Worm (Caenorhabditis elegans) whole organism, midembryonic: Measurements from ENCODE around the gene F56C9.3.

ENCODE experiments used
- T22C8.4 ChIP-seq: fragments of 200-800 bp; sonication (Bioruptor generic); IDR thresholded peaks from 2 replicates; pipeline ENCODE4 v1.3.6; 2022; ENCODE audit warnings: missing genetic modification characterization, missing compliant biosample characterization
- cog-1 ChIP-seq: sonication (generic microtip); optimal IDR thresholded peaks from 2 replicates; lab custom pipeline; 2016; ENCODE audit warnings: missing genetic modification characterization, missing compliant biosample characterization
- flt-1 ChIP-seq: fragments of 200-800 bp; sonication (Bioruptor generic); IDR thresholded peaks from 2 replicates; pipeline ENCODE4 v1.3.6; 2022; ENCODE audit warnings: missing genetic modification characterization, missing compliant biosample characterization
- klf-2 ChIP-seq: fragments of 200-800 bp; sonication (Bioruptor generic); conservative IDR thresholded peaks from 2 replicates; pipeline ENCODE4 v1.3.6; 2022; ENCODE audit warnings: missing genetic modification reagents, missing genetic modification characterization, missing compliant biosample characterization
- med-1 ChIP-seq: sonication (generic microtip); optimal IDR thresholded peaks from 2 replicates; lab custom pipeline; 2017; ENCODE audit warnings: missing genetic modification characterization, mild to moderate bottlenecking, missing compliant biosample characterization, antibody characterized with exemption, missing genetic modification reagents; ENCODE audit not compliant: insufficient read depth
- ref-1 ChIP-seq: fragments of 200-800 bp; sonication (Bioruptor generic); conservative IDR thresholded peaks from 2 replicates; pipeline ENCODE4 v1.3.6; 2022; ENCODE audit warnings: missing genetic modification reagents, missing genetic modification characterization, missing compliant biosample characterization
- tab-1 ChIP-seq: fragments of 200-800 bp; sonication (Bioruptor generic); IDR thresholded peaks from 2 replicates; pipeline ENCODE4 v1.3.6; 2022; ENCODE audit warnings: missing genetic modification characterization, missing compliant biosample characterization
- ztf-23 ChIP-seq: fragments of 200-800 bp; sonication (Bioruptor generic); IDR thresholded peaks from 2 replicates; pipeline ENCODE4 v1.3.6; 2022; ENCODE audit warnings: missing genetic modification reagents, missing genetic modification characterization, missing compliant biosample characterization
- ztf-29 ChIP-seq: fragments of 200-800 bp; sonication (Bioruptor generic); IDR thresholded peaks from 2 replicates; pipeline ENCODE4 v1.3.6; 2022; ENCODE audit warnings: missing genetic modification reagents, missing genetic modification characterization, missing compliant biosample characterization

Gene F56C9.3

DNA sequence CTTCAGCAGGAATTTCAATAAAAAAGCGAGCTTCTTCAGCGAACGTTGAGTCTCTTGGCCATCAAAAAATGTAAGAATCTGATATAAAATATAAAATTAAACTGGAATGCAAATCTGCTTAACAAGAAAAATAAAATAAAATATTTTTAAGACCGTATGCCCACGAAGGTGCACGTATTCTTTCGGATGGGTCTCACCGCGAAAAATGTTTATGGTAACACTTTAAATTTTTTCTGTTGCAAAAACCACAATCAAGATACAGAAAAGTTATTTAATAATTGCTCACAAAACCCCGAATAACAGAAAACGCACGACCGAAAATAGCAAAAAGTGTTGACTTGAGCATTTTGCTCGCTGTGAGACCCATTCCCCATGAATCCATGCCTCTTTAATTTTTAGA lies 28.0 kb downstream of the F56C9.3 start:
- TF ChIP-seq T22C8.4 (GFP tag; lab: Robert Waterston, UW) (no peak), tab-1 (GFP tag; lab: Robert Waterston, UW) (no peak), klf-2 (no peak), ztf-23 (no peak), flt-1 (GFP tag; lab: Robert Waterston, UW) (no peak), med-1 (GFP tag; lab: Kevin White, UChicago) (no peak), ref-1 (GFP tag; lab: Robert Waterston, UW) (no peak), cog-1 (tag; lab: Kevin White, UChicago) (no peak)

DNA sequence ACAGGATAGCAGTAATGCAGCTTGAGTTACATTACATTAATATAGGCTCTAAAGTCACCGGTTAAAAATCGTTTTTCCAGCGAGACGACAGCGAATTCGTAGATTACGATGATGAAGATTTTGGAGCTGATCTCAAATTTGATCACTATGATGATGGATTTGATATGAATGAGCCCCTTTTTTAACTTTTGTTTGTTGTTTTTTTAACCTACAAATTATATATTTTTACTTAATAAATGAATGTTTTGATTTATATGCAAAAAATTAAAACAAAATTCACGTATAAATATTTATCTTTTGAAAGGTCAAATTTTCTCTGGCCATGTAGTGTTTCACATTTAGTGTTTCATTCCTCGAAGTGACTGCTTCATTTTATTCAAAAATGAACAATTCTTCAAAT lies 32.3 kb downstream of the F56C9.3 start, which contains the start of gene F08F8.6:
Gene F08F8.6 (plus strand): TSS at position 301 of the 400 bp plus-strand sequence.
- no peak for TF ChIP-seq med-1 (GFP tag; lab: Kevin White, UChicago)
- TF ChIP-seq tab-1 (GFP tag; lab: Robert Waterston, UW) = no peak
- no peak for TF ChIP-seq flt-1 (GFP tag; lab: Robert Waterston, UW)
- no peak for TF ChIP-seq ztf-23
- no peak for TF ChIP-seq klf-2
- TF ChIP-seq ref-1 (GFP tag; lab: Robert Waterston, UW) = no peak
- no peak for TF ChIP-seq T22C8.4 (GFP tag; lab: Robert Waterston, UW)
- no peak for TF ChIP-seq ztf-29 (GFP tag; lab: Robert Waterston, UW)
- TF ChIP-seq cog-1 (tag; lab: Kevin White, UChicago) = no peak

DNA sequence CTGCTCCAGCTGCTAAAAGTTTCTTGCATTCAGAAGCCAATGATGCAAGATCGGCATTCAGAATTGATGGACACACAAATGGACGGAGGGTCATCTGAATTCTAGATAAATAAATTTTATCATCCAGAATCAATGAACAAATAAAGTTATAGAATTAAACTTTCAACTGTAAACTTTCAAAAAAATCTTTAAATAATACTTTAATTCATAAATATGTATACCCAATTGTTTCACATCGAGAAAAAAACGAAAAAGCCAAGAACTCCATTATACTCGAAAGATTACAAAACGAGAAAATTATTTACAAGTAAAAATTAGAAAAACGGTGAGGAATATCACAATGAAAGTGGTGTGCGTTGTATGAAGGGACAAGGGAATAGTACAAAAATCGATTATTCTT lies 36.0 kb downstream of the F56C9.3 start, which contains the start of gene F08F8.7:
Gene F08F8.7 (minus strand): TSS at position 101 of the 400 bp plus-strand sequence.
- TF ChIP-seq med-1 (GFP tag; lab: Kevin White, UChicago) = no peak
- no peak for TF ChIP-seq flt-1 (GFP tag; lab: Robert Waterston, UW)
- no peak for TF ChIP-seq ref-1 (GFP tag; lab: Robert Waterston, UW)
- TF ChIP-seq klf-2 = no peak
- no peak for TF ChIP-seq tab-1 (GFP tag; lab: Robert Waterston, UW)
- no peak for TF ChIP-seq ztf-23
- no peak for TF ChIP-seq ztf-29 (GFP tag; lab: Robert Waterston, UW)
- no peak for TF ChIP-seq cog-1 (tag; lab: Kevin White, UChicago)
- no peak for TF ChIP-seq T22C8.4 (GFP tag; lab: Robert Waterston, UW)

DNA sequence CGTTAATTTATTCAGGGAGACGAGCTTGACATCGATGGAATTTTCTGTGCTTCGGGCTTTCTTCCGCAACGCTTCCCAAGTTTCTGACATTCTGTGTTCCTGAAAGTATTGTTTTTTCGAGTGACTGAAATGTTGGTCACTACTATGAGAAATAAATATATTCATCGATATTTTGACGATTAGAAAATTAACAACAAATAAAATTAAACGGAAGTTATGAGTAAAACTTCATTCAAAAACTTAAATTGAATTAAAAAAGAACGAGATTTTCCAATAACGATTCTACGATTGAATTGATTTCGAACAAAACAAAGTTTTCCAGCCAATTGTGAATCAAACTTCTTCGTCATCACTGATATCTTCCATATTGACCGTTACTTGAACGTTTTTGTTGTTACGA lies 38.0 kb downstream of the F56C9.3 start, which contains the start of gene gos-28:
Gene gos-28 (minus strand): TSS at position 101 of the 400 bp plus-strand sequence.
- TF ChIP-seq ref-1 (GFP tag; lab: Robert Waterston, UW) (no peak), ztf-23 (no peak), flt-1 (GFP tag; lab: Robert Waterston, UW) (no peak), T22C8.4 (GFP tag; lab: Robert Waterston, UW) (no peak), tab-1 (GFP tag; lab: Robert Waterston, UW) (no peak), ztf-29 (GFP tag; lab: Robert Waterston, UW) (no peak), cog-1 (tag; lab: Kevin White, UChicago) (no peak), med-1 (GFP tag; lab: Kevin White, UChicago) (no peak), klf-2 (no peak)

DNA sequence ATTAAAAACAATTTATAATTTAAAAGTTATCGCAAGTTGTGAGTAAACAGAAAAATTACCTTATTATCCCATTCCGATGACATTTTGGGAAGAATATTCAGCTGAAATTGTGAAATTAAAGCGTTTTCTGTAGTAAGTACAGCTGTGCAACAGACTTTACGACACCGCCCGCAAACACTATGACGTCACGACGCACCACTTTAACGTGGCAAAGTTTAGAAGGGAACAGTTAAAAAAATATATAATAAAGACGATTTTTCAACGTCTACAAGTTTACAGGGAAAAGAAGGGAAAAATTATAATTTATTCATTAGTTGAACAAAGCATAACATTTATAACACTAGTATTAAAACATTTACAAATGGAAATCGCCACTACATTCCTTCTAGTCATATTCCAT lies 42.8 kb downstream of the F56C9.3 start, which contains the start of gene F08F8.9:
Gene F08F8.9 (minus strand): TSS at position 101 of the 400 bp plus-strand sequence.
- no peak for TF ChIP-seq cog-1 (tag; lab: Kevin White, UChicago)
- TF ChIP-seq ztf-29 (GFP tag; lab: Robert Waterston, UW) = no peak
- TF ChIP-seq T22C8.4 (GFP tag; lab: Robert Waterston, UW) = no peak
- no peak for TF ChIP-seq flt-1 (GFP tag; lab: Robert Waterston, UW)
- no peak for TF ChIP-seq ref-1 (GFP tag; lab: Robert Waterston, UW)
- no peak for TF ChIP-seq med-1 (GFP tag; lab: Kevin White, UChicago)
- TF ChIP-seq klf-2 = no peak
- no peak for TF ChIP-seq ztf-23
- TF ChIP-seq tab-1 (GFP tag; lab: Robert Waterston, UW) = no peak

DNA sequence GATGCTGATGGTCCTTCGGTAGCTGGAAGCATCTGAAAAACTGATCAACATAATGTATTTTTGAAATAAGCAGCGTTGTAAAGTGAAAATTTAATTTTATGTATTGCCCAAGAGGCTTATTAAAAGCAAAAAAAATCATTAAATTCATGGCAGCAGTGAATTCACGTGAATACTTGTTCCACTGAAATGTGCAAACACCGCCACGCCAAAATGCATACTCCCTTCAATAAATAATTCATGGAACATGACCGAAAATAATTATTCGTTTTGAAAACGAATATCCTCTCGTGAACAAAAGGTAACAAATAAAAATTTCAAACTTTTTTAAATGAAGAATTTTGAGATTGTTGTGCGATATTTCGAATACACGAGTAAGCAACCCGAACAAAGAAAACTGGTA lies 46.3 kb downstream of the F56C9.3 start, which contains the start of gene F08F8.10:
Gene F08F8.10 (minus strand): TSS at position 38 of the 400 bp plus-strand sequence.
- no peak for TF ChIP-seq ztf-29 (GFP tag; lab: Robert Waterston, UW)
- peak; percentile 19 for TF ChIP-seq cog-1 (tag; lab: Kevin White, UChicago)
- peak; percentile 17; the same call in 1 of the 2 replicates for TF ChIP-seq ztf-23

DNA sequence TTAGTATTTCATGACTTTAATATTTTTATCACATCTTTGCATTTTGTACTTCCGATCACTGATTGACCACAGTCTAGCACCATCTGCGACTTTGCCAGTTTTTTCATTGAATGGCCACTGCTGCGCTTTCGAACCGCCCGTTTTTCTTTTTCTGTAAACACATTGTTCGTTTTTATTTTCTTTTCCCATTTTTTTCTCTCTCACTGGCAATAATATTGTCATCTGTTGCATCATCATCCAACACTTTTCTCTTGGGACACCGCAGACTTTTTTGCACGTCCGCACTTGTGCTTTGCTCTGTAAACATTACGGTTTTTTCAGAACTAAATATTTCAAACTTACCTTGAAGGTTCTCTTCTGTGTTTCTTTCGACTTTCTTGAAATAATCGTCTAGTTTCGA lies 47.5 kb downstream of the F56C9.3 start:
- TF ChIP-seq ztf-29 (GFP tag; lab: Robert Waterston, UW) (no peak), T22C8.4 (GFP tag; lab: Robert Waterston, UW) (no peak), cog-1 (tag; lab: Kevin White, UChicago) (no peak), klf-2 (no peak), tab-1 (GFP tag; lab: Robert Waterston, UW) (no peak)

DNA sequence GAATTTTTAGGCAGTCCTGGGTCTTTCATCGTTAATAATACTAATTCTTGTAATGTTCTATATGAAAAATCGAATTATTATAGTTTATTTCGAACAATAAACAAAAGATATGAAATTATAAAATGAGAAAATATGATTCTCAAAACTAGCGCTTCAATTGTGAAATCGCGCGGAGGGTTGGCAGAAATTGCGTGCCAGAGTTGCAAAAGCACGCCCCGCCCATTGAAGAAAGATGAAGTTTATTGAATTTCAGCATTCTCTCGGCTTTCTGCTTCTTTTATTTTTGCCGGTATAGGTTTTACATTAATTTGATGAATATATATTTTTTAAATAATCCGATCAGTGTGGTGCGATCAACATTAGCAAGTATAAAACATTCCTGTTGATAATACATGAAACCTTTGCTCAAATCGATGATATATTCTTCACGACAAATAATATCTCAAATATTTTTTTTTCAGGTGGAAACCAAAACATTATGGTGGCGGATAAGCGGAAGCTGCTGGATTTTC lies 48.0 kb downstream of the F56C9.3 start, which contains the start of the genes eco-1 and hmgr-1:
Gene eco-1 (minus strand): TSS at position 59 of the 512 bp plus-strand sequence.
Gene hmgr-1 (plus strand): TSS at position 462 of the 512 bp plus-strand sequence.
- 0 out of 2 replicates have a peak, but pooled peaks have one; percentile 27 for TF ChIP-seq ztf-23
- TF ChIP-seq tab-1 (GFP tag; lab: Robert Waterston, UW) = no peak
- no peak for TF ChIP-seq klf-2
